Fruit fly (Drosophila melanogaster) Kc167 (cell line): ENCODE data around the gene CG6163.

Source experiments
- Sin3A ChIP-seq: fragments of >200 bp; optimal IDR thresholded peaks from 2 replicates; lab custom pipeline; 2018; ENCODE audit warnings: missing external identifiers
- h ChIP-seq: fragments of >200 bp; optimal IDR thresholded peaks from 3 replicates; lab custom pipeline; 2018; ENCODE audit warnings: missing external identifiers
- insv ChIP-seq: fragments of >200 bp; optimal IDR thresholded peaks from 3 replicates; lab custom pipeline; 2018; ENCODE audit warnings: missing external identifiers
- psq ChIP-seq: fragments of >200 bp; optimal IDR thresholded peaks from 2 replicates; lab custom pipeline; 2017; ENCODE audit warnings: missing external identifiers
- ttk ChIP-seq: sonication (Bioruptor generic); optimal IDR thresholded peaks from 2 replicates; lab custom pipeline; 2017; ENCODE audit warnings: missing external identifiers

dm6 chr3L:11343633-11344210, 21.0 kb downstream of the CG6163 start:
- TF ChIP-seq psq (lab: Kevin White, UChicago) (no peak), h (no peak), Sin3A (no peak), ttk (lab: Kevin White, UChicago) (no peak), insv (lab: Kevin White, UChicago) (no peak)
